Worm (Caenorhabditis elegans) whole organism, young adult: ENCODE data around the gene srx-38.

Source experiments
- B0336.3 ChIP-seq: fragments of 200-800 bp; sonication (Bioruptor generic); IDR thresholded peaks from 2 replicates; pipeline ENCODE4 v1.3.6; 2022; ENCODE audit warnings: missing genetic modification characterization, missing compliant biosample characterization
- C06A6.2 ChIP-seq: fragments of 200-800 bp; sonication (Bioruptor generic); conservative IDR thresholded peaks from 2 replicates; pipeline ENCODE4 v1.3.6; 2022; ENCODE audit warnings: missing genetic modification characterization, missing compliant biosample characterization
- F33H1.4 ChIP-seq: fragments of 200-800 bp; sonication (Bioruptor generic); IDR thresholded peaks from 2 replicates; pipeline ENCODE4 v1.3.6; 2022; ENCODE audit warnings: missing genetic modification reagents, missing genetic modification characterization, missing compliant biosample characterization
- K12H6.12 ChIP-seq: fragments of 200-800 bp; sonication (Bioruptor generic); optimal IDR thresholded peaks from 2 replicates; lab custom pipeline; 2018; ENCODE audit warnings: mild to moderate bottlenecking, missing genetic modification characterization, missing compliant biosample characterization
- T26A5.8 ChIP-seq: sonication (generic microtip); optimal IDR thresholded peaks from 2 replicates; lab custom pipeline; 2016; ENCODE audit warnings: missing genetic modification characterization, missing compliant biosample characterization
- Y67H2A.10 ChIP-seq: fragments of 200-800 bp; sonication (Bioruptor generic); conservative IDR thresholded peaks from 2 replicates; pipeline ENCODE4 v1.3.6; 2022; ENCODE audit warnings: missing genetic modification reagents, missing genetic modification characterization, missing compliant biosample characterization
- Y79H2A.3 ChIP-seq: fragments of 200-800 bp; sonication (Bioruptor generic); conservative IDR thresholded peaks from 2 replicates; pipeline ENCODE4 v1.3.6; 2022; ENCODE audit warnings: missing genetic modification reagents, missing genetic modification characterization, missing compliant biosample characterization
- ama-1 ChIP-seq, 3 experiments: fragments of 150-350 bp in 1 of 3; sonication (generic microtip) in 2 of 3; optimal IDR thresholded peaks; 2 replicates each; lab custom pipeline; 2014 to 2018; ENCODE audit warnings: missing biosample characterization in 2 of 3, missing genetic modification characterization in 2 of 3, missing genetic modification reagents in 2 of 3
- atf-7 ChIP-seq: sonication (generic microtip); optimal IDR thresholded peaks from 2 replicates; lab custom pipeline; 2017; ENCODE audit warnings: mild to moderate bottlenecking, missing genetic modification characterization, missing compliant biosample characterization
- athp-1 ChIP-seq: sonication (generic microtip); optimal IDR thresholded peaks from 2 replicates; lab custom pipeline; 2017; ENCODE audit warnings: mild to moderate bottlenecking, missing genetic modification characterization, missing compliant biosample characterization
- ccch-3 ChIP-seq: fragments of 200-800 bp; sonication (Bioruptor generic); optimal IDR thresholded peaks from 2 replicates; lab custom pipeline; 2018; ENCODE audit warnings: mild to moderate bottlenecking, missing genetic modification characterization, missing compliant biosample characterization
- ceh-40 ChIP-seq: fragments of 200-800 bp; sonication (Bioruptor generic); IDR thresholded peaks from 2 replicates; pipeline ENCODE4 v1.3.6; 2022; ENCODE audit warnings: missing genetic modification characterization, missing compliant biosample characterization
- ceh-91 ChIP-seq: fragments of 200-800 bp; sonication (Bioruptor generic); IDR thresholded peaks from 2 replicates; pipeline ENCODE4 v1.3.6; 2022; ENCODE audit warnings: missing genetic modification reagents, missing genetic modification characterization, missing compliant biosample characterization
- chd-7 ChIP-seq: sonication (generic microtip); optimal IDR thresholded peaks from 2 replicates; lab custom pipeline; 2016; ENCODE audit warnings: mild to moderate bottlenecking, missing genetic modification characterization, moderate library complexity, missing compliant biosample characterization
- egl-44 ChIP-seq: fragments of 200-800 bp; sonication (Bioruptor generic); IDR thresholded peaks from 2 replicates; pipeline ENCODE4 v1.3.6; 2022; ENCODE audit warnings: missing genetic modification reagents, missing genetic modification characterization, missing compliant biosample characterization
- egrh-3 ChIP-seq: fragments of 200-800 bp; sonication (Bioruptor generic); IDR thresholded peaks from 2 replicates; pipeline ENCODE4 v1.3.6; 2022; ENCODE audit warnings: missing genetic modification reagents, missing genetic modification characterization, missing compliant biosample characterization
- ekl-4 ChIP-seq: fragments of 200-800 bp; sonication (Bioruptor generic); IDR thresholded peaks from 2 replicates; pipeline ENCODE4 v1.3.6; 2022; ENCODE audit warnings: missing genetic modification reagents, missing genetic modification characterization, missing compliant biosample characterization
- ets-4 ChIP-seq: fragments of 200-800 bp; sonication (Bioruptor generic); optimal IDR thresholded peaks from 2 replicates; lab custom pipeline; 2018; ENCODE audit warnings: mild to moderate bottlenecking, missing genetic modification characterization, missing compliant biosample characterization
- gei-17 ChIP-seq: fragments of 200-800 bp; sonication (Bioruptor generic); optimal IDR thresholded peaks from 2 replicates; lab custom pipeline; 2018; ENCODE audit warnings: mild to moderate bottlenecking, missing genetic modification characterization, missing compliant biosample characterization
- him-1 ChIP-seq: sonication (generic microtip); optimal IDR thresholded peaks from 2 replicates; lab custom pipeline; 2016; ENCODE audit warnings: missing genotype, missing genetic modification reagents, missing genetic modification characterization, missing compliant biosample characterization
- hlh-26 ChIP-seq: fragments of 200-800 bp; sonication (Bioruptor generic); conservative IDR thresholded peaks from 2 replicates; pipeline ENCODE4 v1.3.6; 2022; ENCODE audit warnings: missing genetic modification reagents, missing genetic modification characterization, missing compliant biosample characterization
- hmg-20 ChIP-seq: fragments of 200-800 bp; sonication (Bioruptor generic); IDR thresholded peaks from 2 replicates; pipeline ENCODE4 v1.3.6; 2022; ENCODE audit warnings: missing genetic modification reagents, missing genetic modification characterization, missing compliant biosample characterization
- let-526 ChIP-seq: fragments of 200-800 bp; sonication (Bioruptor generic); IDR thresholded peaks from 2 replicates; pipeline ENCODE4 v1.3.6; 2022; ENCODE audit warnings: missing genetic modification reagents, missing genetic modification characterization, missing compliant biosample characterization
- lin-54 ChIP-seq: fragments of 200-800 bp; sonication (Bioruptor generic); optimal IDR thresholded peaks from 2 replicates; lab custom pipeline; 2018; ENCODE audit warnings: mild to moderate bottlenecking, missing genetic modification characterization, missing compliant biosample characterization
- lsl-1 ChIP-seq: fragments of 200-800 bp; sonication (Bioruptor generic); optimal IDR thresholded peaks from 2 replicates; lab custom pipeline; 2018; ENCODE audit warnings: mild to moderate bottlenecking, missing genetic modification characterization, moderate library complexity, missing compliant biosample characterization
- madf-6 ChIP-seq: fragments of 200-800 bp; sonication (Bioruptor generic); IDR thresholded peaks from 2 replicates; pipeline ENCODE4 v1.3.6; 2022; ENCODE audit warnings: missing genetic modification reagents, missing genetic modification characterization, missing compliant biosample characterization
- madf-8 ChIP-seq: fragments of 200-800 bp; sonication (Bioruptor generic); conservative IDR thresholded peaks from 2 replicates; pipeline ENCODE4 v1.3.6; 2022; ENCODE audit warnings: missing genetic modification reagents, missing genetic modification characterization, missing compliant biosample characterization
- nfya-1 ChIP-seq: sonication (generic microtip); optimal IDR thresholded peaks from 2 replicates; lab custom pipeline; 2017; ENCODE audit warnings: antibody characterized with exemption, missing compliant biosample characterization, missing genetic modification characterization, borderline replicate concordance; ENCODE audit not compliant: insufficient read depth
- nfya-2 ChIP-seq: fragments of 200-800 bp; sonication (Bioruptor generic); IDR thresholded peaks from 2 replicates; pipeline ENCODE4 v1.3.6; 2022; ENCODE audit warnings: missing genetic modification reagents, missing genetic modification characterization, missing compliant biosample characterization
- nfyb-1 ChIP-seq: fragments of 200-800 bp; sonication (Bioruptor generic); IDR thresholded peaks from 2 replicates; pipeline ENCODE4 v1.3.6; 2022; ENCODE audit warnings: missing genetic modification reagents, missing genetic modification characterization, missing compliant biosample characterization
- nhr-120 ChIP-seq: fragments of 200-800 bp; sonication (Bioruptor generic); IDR thresholded peaks from 2 replicates; pipeline ENCODE4 v1.3.6; 2022; ENCODE audit warnings: missing genetic modification characterization, missing compliant biosample characterization
- nhr-179 ChIP-seq: sonication (generic microtip); optimal IDR thresholded peaks from 2 replicates; lab custom pipeline; 2016; ENCODE audit warnings: mild to moderate bottlenecking, missing genetic modification characterization, missing compliant biosample characterization
- nhr-80 ChIP-seq: sonication (generic microtip); optimal IDR thresholded peaks from 2 replicates; lab custom pipeline; 2016; ENCODE audit warnings: missing genetic modification characterization, missing compliant biosample characterization
- repo-1 ChIP-seq: sonication (generic microtip); optimal IDR thresholded peaks from 2 replicates; lab custom pipeline; 2017; ENCODE audit warnings: mild to moderate bottlenecking, missing genetic modification characterization, missing compliant biosample characterization
- rpc-1 ChIP-seq, 2 experiments: fragments of 150-350 bp in 1 of 2; sonication (generic microtip) in 1 of 2; optimal IDR thresholded peaks; 2 replicates each; lab custom pipeline; 2014 to 2018; ENCODE audit warnings: missing biosample characterization in 1 of 2, missing genetic modification characterization in 1 of 2, missing genetic modification reagents in 1 of 2, missing genotype in 1 of 2
- sdz-38 ChIP-seq: sonication (generic microtip); optimal IDR thresholded peaks from 2 replicates; lab custom pipeline; 2016; ENCODE audit warnings: missing genotype, missing genetic modification characterization, missing compliant biosample characterization
- snpc-1.3 ChIP-seq: sonication (generic microtip); optimal IDR thresholded peaks from 2 replicates; lab custom pipeline; 2017; ENCODE audit warnings: missing genetic modification characterization, mild to moderate bottlenecking, missing compliant biosample characterization, antibody characterized with exemption, moderate library complexity, missing genotype, missing genetic modification reagents; ENCODE audit not compliant: insufficient read depth
- unc-130 ChIP-seq: sonication (generic microtip); optimal IDR thresholded peaks from 2 replicates; lab custom pipeline; 2016; ENCODE audit warnings: missing genetic modification reagents, missing genetic modification characterization, missing compliant biosample characterization
- unc-62 ChIP-seq: fragments of 150-350 bp; optimal IDR thresholded peaks from 2 replicates; lab custom pipeline; 2014; ENCODE audit warnings: missing biosample characterization, missing genetic modification reagents, missing genetic modification characterization
- xnd-1 ChIP-seq: sonication (generic microtip); optimal IDR thresholded peaks from 2 replicates; lab custom pipeline; 2016; ENCODE audit warnings: missing genotype, missing genetic modification reagents, missing genetic modification characterization, missing compliant biosample characterization
- zfh-2 ChIP-seq: fragments of 200-800 bp; sonication (Bioruptor generic); conservative IDR thresholded peaks from 2 replicates; pipeline ENCODE4 v1.3.6; 2022; ENCODE audit warnings: missing genetic modification reagents, missing genetic modification characterization, missing compliant biosample characterization
- ztf-22 ChIP-seq: fragments of 200-800 bp; sonication (Bioruptor generic); optimal IDR thresholded peaks from 2 replicates; lab custom pipeline; 2018; ENCODE audit warnings: mild to moderate bottlenecking, missing genetic modification characterization, moderate library complexity, missing compliant biosample characterization
- ztf-25 ChIP-seq: fragments of 200-800 bp; sonication (Bioruptor generic); IDR thresholded peaks from 2 replicates; pipeline ENCODE4 v1.3.6; 2022; ENCODE audit warnings: missing genetic modification reagents, missing genetic modification characterization, missing compliant biosample characterization
- ztf-28 ChIP-seq: fragments of 200-800 bp; sonication (Bioruptor generic); IDR thresholded peaks from 2 replicates; pipeline ENCODE4 v1.3.6; 2022; ENCODE audit warnings: missing genetic modification reagents, missing genetic modification characterization, missing compliant biosample characterization

The srx-38 gene

ce11 chrV:5172833-5173232, 17.4 kb upstream of the srx-38 start, which contains the start of gene srt-65:
Gene srt-65 (minus strand): TSS chrV:5172933.
- no peak for TF ChIP-seq repo-1 (tag; lab: Kevin White, UChicago)
- no peak for TF ChIP-seq B0336.3 (GFP tag; lab: Robert Waterston, UW)
- no peak for TF ChIP-seq nfyb-1 (GFP tag; lab: Robert Waterston, UW)
- no peak for TF ChIP-seq hlh-26 (GFP tag; lab: Robert Waterston, UW)
- no peak for TF ChIP-seq unc-62 (GFP tag; lab: Kevin White, UChicago)
- TF ChIP-seq atf-7 (tag; lab: Kevin White, UChicago), result no peak
- no peak for TF ChIP-seq chd-7 (tag; lab: Kevin White, UChicago)
- no peak for TF ChIP-seq sdz-38
- no peak for TF ChIP-seq ceh-40 (GFP tag; lab: Robert Waterston, UW)
- no peak for TF ChIP-seq egrh-3 (GFP tag; lab: Robert Waterston, UW)

ce11 chrV:5169586-5169985, 14.2 kb upstream of the srx-38 start, which contains the start of gene srt-64:
Gene srt-64 (minus strand): TSS chrV:5169686.
- TF ChIP-seq ama-1 (optimal IDR thresholded peaks at IDR 0.05; lab: Kevin White, UChicago), result no peak
- no peak for TF ChIP-seq ama-1 (GFP tag; optimal IDR thresholded peaks at IDR 0.05; lab: Kevin White, UChicago)
- no peak for TF ChIP-seq madf-6 (GFP tag; lab: Robert Waterston, UW)
- TF ChIP-seq ceh-91 (GFP tag; lab: Robert Waterston, UW), result no peak
- TF ChIP-seq nfya-2 (GFP tag; lab: Robert Waterston, UW), result no peak
- no peak for TF ChIP-seq K12H6.12 (tag; lab: Kevin White, UChicago)
- TF ChIP-seq nfya-1, result no peak
- no peak for TF ChIP-seq ccch-3 (GFP tag; lab: Kevin White, UChicago)
- no peak for TF ChIP-seq rpc-1 (optimal IDR thresholded peaks at IDR 0.05; lab: Kevin White, UChicago)
- no peak for TF ChIP-seq rpc-1 (tag; optimal IDR thresholded peaks at IDR 0.05; lab: Kevin White, UChicago)
- no peak for TF ChIP-seq zfh-2
- TF ChIP-seq gei-17, result no peak
- TF ChIP-seq ztf-28 (GFP tag; lab: Robert Waterston, UW), result no peak
- no peak for TF ChIP-seq nhr-120 (GFP tag; lab: Robert Waterston, UW)
- TF ChIP-seq lin-54, result no peak
- TF ChIP-seq egl-44 (GFP tag; lab: Robert Waterston, UW), result no peak
- no peak for TF ChIP-seq lsl-1 (GFP tag; lab: Kevin White, UChicago)
- no peak for TF ChIP-seq ztf-25 (GFP tag; lab: Robert Waterston, UW)
- no peak for TF ChIP-seq ztf-22
- TF ChIP-seq ekl-4, result no peak
- TF ChIP-seq unc-130, result no peak

ce11 chrV:5165426-5165825, 10.0 kb upstream of the srx-38 start, which contains the start of gene srw-140:
Gene srw-140 (plus strand): TSS chrV:5165726.
- TF ChIP-seq snpc-1.3 (tag; lab: Kevin White, UChicago) (no peak), madf-8 (GFP tag; lab: Robert Waterston, UW) (no peak), nhr-179 (tag; lab: Kevin White, UChicago) (no peak), athp-1 (tag; lab: Kevin White, UChicago) (no peak), F33H1.4 (GFP tag; lab: Robert Waterston, UW) (no peak), T26A5.8 (no peak), unc-130 (no peak), him-1 (tag; lab: Kevin White, UChicago) (no peak), Y79H2A.3 (GFP tag; lab: Robert Waterston, UW) (no peak), Y67H2A.10 (GFP tag; lab: Robert Waterston, UW) (no peak), repo-1 (tag; lab: Kevin White, UChicago) (no peak), nhr-80 (tag; lab: Kevin White, UChicago) (no peak), C06A6.2 (GFP tag; lab: Robert Waterston, UW) (no peak), let-526 (GFP tag; lab: Robert Waterston, UW) (no peak), gei-17 (no peak), ets-4 (GFP tag; lab: Kevin White, UChicago) (no peak), hmg-20 (no peak), xnd-1 (tag; lab: Kevin White, UChicago) (no peak)
